In genomic region chrII:762942-763341, ce11 we compare ENCODE assay signal across 3 worm cellular contexts.
TF ChIP-seq lines count a peak whose summit lies in the region.

No protein-coding gene starts in this region.

TF ChIP-seq in whole organism, L1 larva, 84 proteins besides CTCF, POLR2A, EP300 and RAD21 (continued from another document and continues in another):
- TF ChIP-seq elt-2 (tag; optimal IDR thresholded peaks at IDR 0.05; lab: Kevin White, UChicago) (peak; percentile 39), skn-1 (tag; optimal IDR thresholded peaks at IDR 0.05; lab: Kevin White, UChicago) (no peak), nhr-90 (tag; optimal IDR thresholded peaks at IDR 0.05; lab: Kevin White, UChicago; ENCODE audit: poor library complexity) (no peak), fkh-4 (tag; optimal IDR thresholded peaks at IDR 0.05; lab: Kevin White, UChicago; ENCODE audit: borderline replicate concordance) (no peak), ama-1 (optimal IDR thresholded peaks at IDR 0.05; lab: Kevin White, UChicago) (no peak), nhr-47 (tag; optimal IDR thresholded peaks at IDR 0.05; lab: Kevin White, UChicago) (peak; percentile 29), zip-4 (GFP tag; optimal IDR thresholded peaks at IDR 0.05; lab: Kevin White, UChicago) (no peak), tlp-1 (tag; optimal IDR thresholded peaks at IDR 0.05; lab: Kevin White, UChicago) (no peak), mdl-1 (tag; optimal IDR thresholded peaks at IDR 0.05; lab: Kevin White, UChicago) (no peak), irx-1 (tag; optimal IDR thresholded peaks at IDR 0.05; lab: Kevin White, UChicago) (peak; percentile 57), nhr-11 (tag; optimal IDR thresholded peaks at IDR 0.05; lab: Kevin White, UChicago) (no peak), nhr-12 (tag; optimal IDR thresholded peaks at IDR 0.05; lab: Kevin White, UChicago) (no peak), unc-98 (GFP tag; IDR thresholded peaks at IDR 0.05; lab: Robert Waterston, UW) (no peak), rnt-1 (tag; optimal IDR thresholded peaks at IDR 0.05; lab: Kevin White, UChicago) (no peak), nhr-20 (tag; optimal IDR thresholded peaks at IDR 0.05; lab: Kevin White, UChicago) (peak; percentile 18), egl-27 (tag; optimal IDR thresholded peaks at IDR 0.05; lab: Kevin White, UChicago) (no peak), ceh-8 (GFP tag; optimal IDR thresholded peaks at IDR 0.05; lab: Kevin White, UChicago) (no peak), fkh-8 (tag; optimal IDR thresholded peaks at IDR 0.05; lab: Kevin White, UChicago) (peak; percentile 24), lin-35 (GFP tag; optimal IDR thresholded peaks at IDR 0.05; lab: Kevin White, UChicago) (peak in 1 of 2 experiments; percentile 1), pax-3 (tag; optimal IDR thresholded peaks at IDR 0.05; lab: Kevin White, UChicago) (peak; percentile 7), unc-130 (tag; optimal IDR thresholded peaks at IDR 0.05; lab: Kevin White, UChicago) (no peak), jun-1 (tag; optimal IDR thresholded peaks at IDR 0.05; lab: Kevin White, UChicago) (no peak), sptf-1 (tag; optimal IDR thresholded peaks at IDR 0.05; lab: Kevin White, UChicago) (no peak), hlh-4 (tag; optimal IDR thresholded peaks at IDR 0.05; lab: Kevin White, UChicago) (no peak), ceh-88 (GFP tag; IDR thresholded peaks at IDR 0.05; lab: Robert Waterston, UW) (no peak), efl-1 (optimal IDR thresholded peaks at IDR 0.05; lab: Kevin White, UChicago) (no peak), efl-1 (GFP tag; optimal IDR thresholded peaks at IDR 0.05 in 1 of 2; lab: Kevin White, UChicago) (no peak), tbx-2 (tag; optimal IDR thresholded peaks at IDR 0.05; lab: Kevin White, UChicago) (peak; percentile 26), F16B12.6 (tag; optimal IDR thresholded peaks at IDR 0.05; lab: Kevin White, UChicago) (no peak), lir-3 (tag; optimal IDR thresholded peaks at IDR 0.05; lab: Kevin White, UChicago; ENCODE audit: poor library complexity) (no peak), Y116A8C.19 (tag; optimal IDR thresholded peaks at IDR 0.05; lab: Kevin White, UChicago; ENCODE audit: borderline replicate concordance) (no peak), egl-13 (tag; optimal IDR thresholded peaks at IDR 0.05; lab: Kevin White, UChicago) (peak; percentile 32), lin-14 (GFP tag; optimal IDR thresholded peaks at IDR 0.05; lab: Kevin White, UChicago) (peak; percentile 72), ces-1 (GFP tag; optimal IDR thresholded peaks at IDR 0.05; lab: Kevin White, UChicago) (no peak), dsc-1 (tag; optimal IDR thresholded peaks at IDR 0.05; lab: Kevin White, UChicago) (peak; percentile 70), xbp-1 (tag; optimal IDR thresholded peaks at IDR 0.05; lab: Kevin White, UChicago) (no peak), nhr-71 (tag; optimal IDR thresholded peaks at IDR 0.05; lab: Kevin White, UChicago) (peak; percentile 51), elt-3 (tag; optimal IDR thresholded peaks at IDR 0.05; lab: Kevin White, UChicago) (no peak), unc-86 (tag; optimal IDR thresholded peaks at IDR 0.05; lab: Kevin White, UChicago) (no peak), grh-1 (GFP tag; IDR thresholded peaks at IDR 0.05; lab: Robert Waterston, UW) (no peak), nhr-84 (tag; optimal IDR thresholded peaks at IDR 0.05; lab: Kevin White, UChicago) (no peak), sox-4 (tag; optimal IDR thresholded peaks at IDR 0.05; lab: Kevin White, UChicago) (no peak), blmp-1 (tag; optimal IDR thresholded peaks at IDR 0.05; lab: Kevin White, UChicago) (no peak), C04F5.9 (tag; optimal IDR thresholded peaks at IDR 0.05; lab: Kevin White, UChicago) (no peak), efl-3 (GFP tag; optimal IDR thresholded peaks at IDR 0.05; lab: Kevin White, UChicago) (no peak), fos-1 (tag; optimal IDR thresholded peaks at IDR 0.05; lab: Kevin White, UChicago) (no peak)

TF ChIP-seq in whole organism, L2 larva, 48 proteins besides CTCF, POLR2A, EP300 and RAD21 (continued from another document):
- TF ChIP-seq nhr-25 (tag; optimal IDR thresholded peaks at IDR 0.05; lab: Kevin White, UChicago): no peak
- peak; percentile 60 for TF ChIP-seq sma-9 (GFP tag; optimal IDR thresholded peaks at IDR 0.05; lab: Kevin White, UChicago)
- no peak for TF ChIP-seq sma-9 (tag; optimal IDR thresholded peaks at IDR 0.05; lab: Kevin White, UChicago)
- TF ChIP-seq ceh-82 (tag; optimal IDR thresholded peaks at IDR 0.05; lab: Kevin White, UChicago): no peak
- TF ChIP-seq alr-1 (tag; optimal IDR thresholded peaks at IDR 0.05; lab: Kevin White, UChicago): no peak
- TF ChIP-seq zag-1 (tag; optimal IDR thresholded peaks at IDR 0.05; lab: Kevin White, UChicago): no peak
- no peak for TF ChIP-seq aly-2 (tag; optimal IDR thresholded peaks at IDR 0.05; lab: Kevin White, UChicago)
- no peak for TF ChIP-seq fos-1 (tag; optimal IDR thresholded peaks at IDR 0.05; lab: Kevin White, UChicago)
- TF ChIP-seq mab-5 (tag; optimal IDR thresholded peaks at IDR 0.05; lab: Kevin White, UChicago): no peak
- no peak for TF ChIP-seq ztf-11 (tag; optimal IDR thresholded peaks at IDR 0.05; lab: Kevin White, UChicago)
- peak; percentile 63 for TF ChIP-seq F13H6.1 (tag; optimal IDR thresholded peaks at IDR 0.05; lab: Kevin White, UChicago)
- TF ChIP-seq unc-62 (GFP tag; optimal IDR thresholded peaks at IDR 0.05; lab: Kevin White, UChicago): no peak
- no peak for TF ChIP-seq blmp-1 (tag; optimal IDR thresholded peaks at IDR 0.05; lab: Kevin White, UChicago; ENCODE audit: insufficient read depth)
- no peak for TF ChIP-seq dmd-4 (tag; optimal IDR thresholded peaks at IDR 0.05; lab: Kevin White, UChicago)
- peak; percentile 28 for TF ChIP-seq C34F6.9 (tag; optimal IDR thresholded peaks at IDR 0.05; lab: Kevin White, UChicago)
- peak; percentile 13 for TF ChIP-seq nhr-129 (tag; optimal IDR thresholded peaks at IDR 0.05; lab: Kevin White, UChicago)

TF ChIP-seq in whole organism, L4 larva, 104 proteins besides CTCF, POLR2A, EP300 and RAD21 (continued from another document):
- TF ChIP-seq mdl-1 (tag; optimal IDR thresholded peaks at IDR 0.05; lab: Kevin White, UChicago): peak in 1 of 2 experiments; percentile 21
- TF ChIP-seq nhr-77 (tag; optimal IDR thresholded peaks at IDR 0.05; lab: Kevin White, UChicago): no peak
- TF ChIP-seq hmg-1.1 (GFP tag; IDR thresholded peaks at IDR 0.05; lab: Robert Waterston, UW): no peak
- no peak for TF ChIP-seq dmd-9 (GFP tag; IDR thresholded peaks at IDR 0.05; lab: Robert Waterston, UW)
- no peak for TF ChIP-seq nhr-10 (tag; optimal IDR thresholded peaks at IDR 0.05; lab: Kevin White, UChicago)
- no peak for TF ChIP-seq mdt-29 (GFP tag; IDR thresholded peaks at IDR 0.05; lab: Robert Waterston, UW)
- no peak for TF ChIP-seq unc-39 (tag; optimal IDR thresholded peaks at IDR 0.05; lab: Kevin White, UChicago)
- no peak for TF ChIP-seq nhr-42 (GFP tag; IDR thresholded peaks at IDR 0.05; lab: Robert Waterston, UW)
- TF ChIP-seq madf-9 (GFP tag; conservative IDR thresholded peaks at IDR 0.05; lab: Robert Waterston, UW): no peak
- no peak for TF ChIP-seq F37D6.2 (tag; optimal IDR thresholded peaks at IDR 0.05; lab: Kevin White, UChicago)
- no peak for TF ChIP-seq ces-1 (GFP tag; optimal IDR thresholded peaks at IDR 0.05; lab: Kevin White, UChicago)
- TF ChIP-seq nhr-102 (tag; optimal IDR thresholded peaks at IDR 0.05; lab: Kevin White, UChicago): no peak
- peak; percentile 37 for TF ChIP-seq hlh-11 (tag; optimal IDR thresholded peaks at IDR 0.05; lab: Kevin White, UChicago)
- TF ChIP-seq ctbp-1 (GFP tag; IDR thresholded peaks at IDR 0.05; lab: Robert Waterston, UW): 0 out of 2 replicates have a peak, but pooled peaks have one; percentile 53
- TF ChIP-seq php-3 (GFP tag; IDR thresholded peaks at IDR 0.05; lab: Robert Waterston, UW): peak; percentile 72
- TF ChIP-seq mep-1 (tag; optimal IDR thresholded peaks at IDR 0.05; lab: Kevin White, UChicago): peak; percentile 9
- no peak for TF ChIP-seq cey-2 (tag; optimal IDR thresholded peaks at IDR 0.05; lab: Kevin White, UChicago; ENCODE audit: borderline replicate concordance, insufficient read depth)
- no peak for TF ChIP-seq Y48G9A.11 (GFP tag; IDR thresholded peaks at IDR 0.05; lab: Robert Waterston, UW)
- TF ChIP-seq F26F4.8 (GFP tag; conservative IDR thresholded peaks at IDR 0.05; lab: Robert Waterston, UW): no peak
- no peak for TF ChIP-seq zfp-2 (tag; optimal IDR thresholded peaks at IDR 0.05; lab: Kevin White, UChicago)
- TF ChIP-seq ZK337.2 (GFP tag; IDR thresholded peaks at IDR 0.05; lab: Robert Waterston, UW): no peak
- no peak for TF ChIP-seq lin-1 (GFP tag; IDR thresholded peaks at IDR 0.05; lab: Robert Waterston, UW)
- no peak for TF ChIP-seq daf-12 (tag; optimal IDR thresholded peaks at IDR 0.05; lab: Kevin White, UChicago)
- no peak for TF ChIP-seq dpl-1 (GFP tag; optimal IDR thresholded peaks at IDR 0.05; lab: Kevin White, UChicago)
- no peak for TF ChIP-seq nhr-41 (GFP tag; IDR thresholded peaks at IDR 0.05; lab: Robert Waterston, UW)
- no peak for TF ChIP-seq ceh-28 (tag; optimal IDR thresholded peaks at IDR 0.05; lab: Kevin White, UChicago)
- TF ChIP-seq daf-16 (GFP tag; optimal IDR thresholded peaks at IDR 0.05; lab: Kevin White, UChicago): no peak
- TF ChIP-seq daf-16 (tag; optimal IDR thresholded peaks at IDR 0.05; lab: Kevin White, UChicago): peak; percentile 57
- TF ChIP-seq sdz-12 (GFP tag; optimal IDR thresholded peaks at IDR 0.05; lab: Kevin White, UChicago): no peak
- peak; percentile 44 for TF ChIP-seq dve-1 (tag; optimal IDR thresholded peaks at IDR 0.05; lab: Kevin White, UChicago; ENCODE audit: insufficient read depth)
- TF ChIP-seq lin-39 (tag; optimal IDR thresholded peaks at IDR 0.05; lab: Kevin White, UChicago): no peak
- no peak for TF ChIP-seq dmd-8 (GFP tag; IDR thresholded peaks at IDR 0.05; lab: Robert Waterston, UW)
- TF ChIP-seq aha-1 (tag; lab: Kevin White, UChicago): peak; percentile 31
- peak in 1 of 2 experiments; percentile 40 for TF ChIP-seq lsy-2 (tag; optimal IDR thresholded peaks at IDR 0.05; lab: Kevin White, UChicago)
- TF ChIP-seq Y75B8A.6 (GFP tag; IDR thresholded peaks at IDR 0.05; lab: Robert Waterston, UW): no peak
- TF ChIP-seq saeg-2 (GFP tag; IDR thresholded peaks at IDR 0.05; lab: Robert Waterston, UW): no peak
- no peak for TF ChIP-seq nhr-6 (tag; optimal IDR thresholded peaks at IDR 0.05; lab: Kevin White, UChicago)
- TF ChIP-seq fkh-10 (GFP tag; optimal IDR thresholded peaks at IDR 0.05; lab: Kevin White, UChicago): no peak
- TF ChIP-seq ZK546.5 (tag; optimal IDR thresholded peaks at IDR 0.05; lab: Kevin White, UChicago): no peak
- no peak for TF ChIP-seq ceh-82 (tag; optimal IDR thresholded peaks at IDR 0.05; lab: Kevin White, UChicago)
TF ChIP-seq in whole organism, L4 larva: peak in this region for 11.
